Worm (Caenorhabditis elegans) whole organism, L4 larva: Measurements from ENCODE around the gene Y42H9B.3.

Experiments
- hlh-30 ChIP-seq: sonication (generic microtip); optimal IDR thresholded peaks from 2 replicates; lab custom pipeline; 2017; ENCODE audit warnings: antibody characterized with exemption, mild to moderate bottlenecking, missing genetic modification characterization, missing compliant biosample characterization; ENCODE audit not compliant: insufficient read depth
- nhr-42 ChIP-seq: fragments of 200-800 bp; sonication (Bioruptor generic); IDR thresholded peaks from 2 replicates; pipeline ENCODE4 v1.3.6; 2022; ENCODE audit warnings: missing genetic modification characterization, missing compliant biosample characterization
- snpc-4 ChIP-seq: fragments of 150-350 bp; optimal IDR thresholded peaks from 2 replicates; lab custom pipeline; 2014; ENCODE audit warnings: missing biosample characterization, missing genetic modification characterization

- TF ChIP-seq snpc-4, result no peak
- TF ChIP-seq nhr-42 (GFP tag; lab: Robert Waterston, UW), result no peak
- no peak for TF ChIP-seq hlh-30 (tag; lab: Kevin White, UChicago)
Measured at ce11 chrIV:8044574-8044973, 32.3 kb upstream of the Y42H9B.3 start, which contains the start of gene nhr-258.
